Worm (Caenorhabditis elegans) whole organism, young adult: ENCODE results near the gene hsp-90.

Source experiments
- B0019.2 ChIP-seq: fragments of 200-800 bp; sonication (Bioruptor generic); conservative IDR thresholded peaks from 2 replicates; pipeline ENCODE4 v1.3.6; 2022; ENCODE audit warnings: missing genetic modification reagents, missing genetic modification characterization, missing compliant biosample characterization
- C17E4.6 ChIP-seq: fragments of 200-800 bp; sonication (Bioruptor generic); IDR thresholded peaks from 2 replicates; pipeline ENCODE4 v1.3.6; 2022; ENCODE audit warnings: missing genetic modification reagents, missing genetic modification characterization, missing compliant biosample characterization
- F39B2.1 ChIP-seq: fragments of 200-800 bp; sonication (Bioruptor generic); IDR thresholded peaks from 2 replicates; pipeline ENCODE4 v1.3.6; 2022; ENCODE audit warnings: missing genetic modification reagents, missing genetic modification characterization, missing compliant biosample characterization
- F52B5.7 ChIP-seq: sonication (generic microtip); optimal IDR thresholded peaks from 2 replicates; lab custom pipeline; 2016; ENCODE audit warnings: mild to moderate bottlenecking, missing genetic modification characterization, missing compliant biosample characterization
- F55B11.4 ChIP-seq: sonication (generic microtip); optimal IDR thresholded peaks from 2 replicates; lab custom pipeline; 2016; ENCODE audit warnings: missing compliant biosample characterization, missing genetic modification characterization, borderline replicate concordance; ENCODE audit not compliant: insufficient read depth
- K12H6.12 ChIP-seq: fragments of 200-800 bp; sonication (Bioruptor generic); optimal IDR thresholded peaks from 2 replicates; lab custom pipeline; 2018; ENCODE audit warnings: mild to moderate bottlenecking, missing genetic modification characterization, missing compliant biosample characterization
- T07F8.4 ChIP-seq: sonication (generic microtip); optimal IDR thresholded peaks from 2 replicates; lab custom pipeline; 2016; ENCODE audit warnings: mild to moderate bottlenecking, missing genetic modification characterization, moderate library complexity, missing compliant biosample characterization
- aptf-2 ChIP-seq: fragments of 200-800 bp; sonication (Bioruptor generic); conservative IDR thresholded peaks from 2 replicates; pipeline ENCODE4 v1.3.6; 2022; ENCODE audit warnings: missing genetic modification reagents, missing genetic modification characterization, missing compliant biosample characterization
- aptf-3 ChIP-seq: fragments of 200-800 bp; sonication (Bioruptor generic); IDR thresholded peaks from 2 replicates; pipeline ENCODE4 v1.3.6; 2022; ENCODE audit warnings: missing genetic modification characterization, missing compliant biosample characterization
- athp-1 ChIP-seq: sonication (generic microtip); optimal IDR thresholded peaks from 2 replicates; lab custom pipeline; 2017; ENCODE audit warnings: mild to moderate bottlenecking, missing genetic modification characterization, missing compliant biosample characterization
- attf-3 ChIP-seq: fragments of 200-800 bp; sonication (Bioruptor generic); conservative IDR thresholded peaks from 2 replicates; pipeline ENCODE4 v1.3.6; 2022; ENCODE audit warnings: missing genetic modification reagents, missing genetic modification characterization, missing compliant biosample characterization
- attf-6 ChIP-seq: fragments of 200-800 bp; sonication (Bioruptor generic); IDR thresholded peaks from 2 replicates; pipeline ENCODE4 v1.3.6; 2022; ENCODE audit warnings: missing genetic modification reagents, missing genetic modification characterization, missing compliant biosample characterization
- bed-1 ChIP-seq: fragments of 200-800 bp; sonication (Bioruptor generic); IDR thresholded peaks from 2 replicates; pipeline ENCODE4 v1.3.6; 2022; ENCODE audit warnings: missing genetic modification reagents, missing genetic modification characterization, missing compliant biosample characterization
- cebp-1 ChIP-seq, 2 experiments: fragments of 200-800 bp in 1 of 2; sonication (Bioruptor generic) in 1 of 2; sonication (generic microtip) in 1 of 2; IDR thresholded peaks in 1 of 2; optimal IDR thresholded peaks in 1 of 2; 2 replicates each; pipeline versions ENCODE4 v1.3.6 to Lab custom; 2017 to 2022; ENCODE audit warnings: missing compliant biosample characterization in 2 of 2, missing genetic modification characterization in 2 of 2, mild to moderate bottlenecking in 1 of 2, missing genetic modification reagents in 1 of 2, moderate library complexity in 1 of 2
- cebp-2 ChIP-seq: fragments of 200-800 bp; sonication (Bioruptor generic); IDR thresholded peaks from 2 replicates; pipeline ENCODE4 v1.3.6; 2022; ENCODE audit warnings: missing genetic modification characterization, missing compliant biosample characterization
- ceh-40 ChIP-seq: fragments of 200-800 bp; sonication (Bioruptor generic); IDR thresholded peaks from 2 replicates; pipeline ENCODE4 v1.3.6; 2022; ENCODE audit warnings: missing genetic modification characterization, missing compliant biosample characterization
- ceh-91 ChIP-seq: fragments of 200-800 bp; sonication (Bioruptor generic); IDR thresholded peaks from 2 replicates; pipeline ENCODE4 v1.3.6; 2022; ENCODE audit warnings: missing genetic modification reagents, missing genetic modification characterization, missing compliant biosample characterization
- chd-7 ChIP-seq: sonication (generic microtip); optimal IDR thresholded peaks from 2 replicates; lab custom pipeline; 2016; ENCODE audit warnings: mild to moderate bottlenecking, missing genetic modification characterization, moderate library complexity, missing compliant biosample characterization
- die-1 ChIP-seq: sonication (generic microtip); optimal IDR thresholded peaks from 2 replicates; lab custom pipeline; 2016; ENCODE audit warnings: missing genotype, mild to moderate bottlenecking, missing genetic modification characterization, missing compliant biosample characterization
- dox-1 ChIP-seq: fragments of 200-800 bp; sonication (Bioruptor generic); IDR thresholded peaks from 2 replicates; pipeline ENCODE4 v1.3.6; 2022; ENCODE audit warnings: missing genetic modification reagents, missing genetic modification characterization, missing compliant biosample characterization
- dpl-1 ChIP-seq: fragments of 150-350 bp; optimal IDR thresholded peaks from 2 replicates; lab custom pipeline; 2014; ENCODE audit warnings: missing biosample characterization, missing genetic modification reagents, missing genetic modification characterization
- egl-44 ChIP-seq: fragments of 200-800 bp; sonication (Bioruptor generic); IDR thresholded peaks from 2 replicates; pipeline ENCODE4 v1.3.6; 2022; ENCODE audit warnings: missing genetic modification reagents, missing genetic modification characterization, missing compliant biosample characterization
- fkh-3 ChIP-seq: sonication (generic microtip); optimal IDR thresholded peaks from 2 replicates; lab custom pipeline; 2016; ENCODE audit warnings: mild to moderate bottlenecking, missing genetic modification characterization, missing compliant biosample characterization
- him-1 ChIP-seq: sonication (generic microtip); optimal IDR thresholded peaks from 2 replicates; lab custom pipeline; 2016; ENCODE audit warnings: missing genotype, missing genetic modification reagents, missing genetic modification characterization, missing compliant biosample characterization
- hlh-12 ChIP-seq: sonication (generic microtip); optimal IDR thresholded peaks from 2 replicates; lab custom pipeline; 2016; ENCODE audit warnings: missing genetic modification characterization, missing compliant biosample characterization
- hmg-20 ChIP-seq: fragments of 200-800 bp; sonication (Bioruptor generic); IDR thresholded peaks from 2 replicates; pipeline ENCODE4 v1.3.6; 2022; ENCODE audit warnings: missing genetic modification reagents, missing genetic modification characterization, missing compliant biosample characterization
- lag-1 ChIP-seq: fragments of 200-800 bp; sonication (Bioruptor generic); IDR thresholded peaks from 2 replicates; pipeline ENCODE4 v1.3.6; 2022; ENCODE audit warnings: missing genetic modification reagents, missing genetic modification characterization, missing compliant biosample characterization
- lin-26 ChIP-seq: fragments of 200-800 bp; sonication (Bioruptor generic); IDR thresholded peaks from 2 replicates; pipeline ENCODE4 v1.3.6; 2022; ENCODE audit warnings: missing genetic modification reagents, missing genetic modification characterization, missing compliant biosample characterization
- lsy-27 ChIP-seq: sonication (generic microtip); optimal IDR thresholded peaks from 2 replicates; lab custom pipeline; 2017; ENCODE audit warnings: missing genetic modification characterization, mild to moderate bottlenecking, missing compliant biosample characterization, antibody characterized with exemption, missing genotype, borderline replicate concordance; ENCODE audit not compliant: insufficient read depth
- madf-6 ChIP-seq: fragments of 200-800 bp; sonication (Bioruptor generic); IDR thresholded peaks from 2 replicates; pipeline ENCODE4 v1.3.6; 2022; ENCODE audit warnings: missing genetic modification reagents, missing genetic modification characterization, missing compliant biosample characterization
- mcd-1 ChIP-seq: fragments of 200-800 bp; sonication (Bioruptor generic); IDR thresholded peaks from 2 replicates; pipeline ENCODE4 v1.3.6; 2022; ENCODE audit warnings: missing genetic modification reagents, missing genetic modification characterization, missing compliant biosample characterization
- mel-28 ChIP-seq: sonication (generic microtip); optimal IDR thresholded peaks from 2 replicates; lab custom pipeline; 2016; ENCODE audit warnings: borderline replicate concordance, mild to moderate bottlenecking, missing genetic modification characterization, missing compliant biosample characterization
- nfya-1 ChIP-seq: sonication (generic microtip); optimal IDR thresholded peaks from 2 replicates; lab custom pipeline; 2017; ENCODE audit warnings: antibody characterized with exemption, missing compliant biosample characterization, missing genetic modification characterization, borderline replicate concordance; ENCODE audit not compliant: insufficient read depth
- nhr-179 ChIP-seq: sonication (generic microtip); optimal IDR thresholded peaks from 2 replicates; lab custom pipeline; 2016; ENCODE audit warnings: mild to moderate bottlenecking, missing genetic modification characterization, missing compliant biosample characterization
- nhr-27 ChIP-seq: fragments of 200-800 bp; sonication (Bioruptor generic); optimal IDR thresholded peaks from 2 replicates; lab custom pipeline; 2018; ENCODE audit warnings: mild to moderate bottlenecking, missing genetic modification characterization, moderate library complexity, missing compliant biosample characterization
- rcor-1 ChIP-seq: fragments of 200-800 bp; sonication (Bioruptor generic); IDR thresholded peaks from 2 replicates; pipeline ENCODE4 v1.3.6; 2022; ENCODE audit warnings: missing genetic modification reagents, missing genetic modification characterization, missing compliant biosample characterization
- rpc-1 ChIP-seq, 2 experiments: fragments of 150-350 bp in 1 of 2; sonication (generic microtip) in 1 of 2; optimal IDR thresholded peaks; 2 replicates each; lab custom pipeline; 2014 to 2018; ENCODE audit warnings: missing biosample characterization in 1 of 2, missing genetic modification characterization in 1 of 2, missing genetic modification reagents in 1 of 2, missing genotype in 1 of 2
- snpc-4 ChIP-seq, 5 experiments: fragments of 150-350 bp in 1 of 5; sonication (generic microtip) in 4 of 5; optimal IDR thresholded peaks; 2 replicates each; lab custom pipeline; 2014 to 2018; ENCODE audit warnings: missing genetic modification characterization in 5 of 5, missing biosample characterization in 3 of 5, antibody characterized with exemption in 2 of 5, mild to moderate bottlenecking in 2 of 5, missing compliant biosample characterization in 2 of 5, missing genotype in 2 of 5, moderate library complexity in 2 of 5, missing genetic modification reagents in 1 of 5
- somi-1 ChIP-seq: fragments of 200-800 bp; sonication (Bioruptor generic); optimal IDR thresholded peaks from 2 replicates; lab custom pipeline; 2018; ENCODE audit warnings: mild to moderate bottlenecking, missing genetic modification characterization, missing compliant biosample characterization
- sptf-2 ChIP-seq: fragments of 200-800 bp; sonication (Bioruptor generic); optimal IDR thresholded peaks from 2 replicates; lab custom pipeline; 2018; ENCODE audit warnings: mild to moderate bottlenecking, missing genetic modification characterization, missing compliant biosample characterization
- tbp1 ChIP-seq: fragments of 200-800 bp; sonication (Bioruptor generic); optimal IDR thresholded peaks from 2 replicates; lab custom pipeline; 2018; ENCODE audit warnings: mild to moderate bottlenecking, missing genetic modification characterization, missing compliant biosample characterization
- tlf-1 ChIP-seq: fragments of 200-800 bp; sonication (Bioruptor generic); optimal IDR thresholded peaks from 2 replicates; lab custom pipeline; 2018; ENCODE audit warnings: mild to moderate bottlenecking, missing genetic modification characterization, missing compliant biosample characterization
- zim-3 ChIP-seq: sonication (generic microtip); optimal IDR thresholded peaks from 2 replicates; lab custom pipeline; 2017; ENCODE audit warnings: mild to moderate bottlenecking, missing genetic modification characterization, moderate library complexity, missing compliant biosample characterization
- ztf-18 ChIP-seq: sonication (generic microtip); optimal IDR thresholded peaks from 2 replicates; lab custom pipeline; 2016; ENCODE audit warnings: missing genotype, mild to moderate bottlenecking, missing genetic modification characterization, missing compliant biosample characterization
- ztf-28 ChIP-seq: fragments of 200-800 bp; sonication (Bioruptor generic); IDR thresholded peaks from 2 replicates; pipeline ENCODE4 v1.3.6; 2022; ENCODE audit warnings: missing genetic modification reagents, missing genetic modification characterization, missing compliant biosample characterization
- ztf-6 ChIP-seq: fragments of 200-800 bp; sonication (Bioruptor generic); IDR thresholded peaks from 2 replicates; pipeline ENCODE4 v1.3.6; 2022; ENCODE audit warnings: missing genetic modification reagents, missing genetic modification characterization, missing compliant biosample characterization

hsp-90 gene

DNA sequence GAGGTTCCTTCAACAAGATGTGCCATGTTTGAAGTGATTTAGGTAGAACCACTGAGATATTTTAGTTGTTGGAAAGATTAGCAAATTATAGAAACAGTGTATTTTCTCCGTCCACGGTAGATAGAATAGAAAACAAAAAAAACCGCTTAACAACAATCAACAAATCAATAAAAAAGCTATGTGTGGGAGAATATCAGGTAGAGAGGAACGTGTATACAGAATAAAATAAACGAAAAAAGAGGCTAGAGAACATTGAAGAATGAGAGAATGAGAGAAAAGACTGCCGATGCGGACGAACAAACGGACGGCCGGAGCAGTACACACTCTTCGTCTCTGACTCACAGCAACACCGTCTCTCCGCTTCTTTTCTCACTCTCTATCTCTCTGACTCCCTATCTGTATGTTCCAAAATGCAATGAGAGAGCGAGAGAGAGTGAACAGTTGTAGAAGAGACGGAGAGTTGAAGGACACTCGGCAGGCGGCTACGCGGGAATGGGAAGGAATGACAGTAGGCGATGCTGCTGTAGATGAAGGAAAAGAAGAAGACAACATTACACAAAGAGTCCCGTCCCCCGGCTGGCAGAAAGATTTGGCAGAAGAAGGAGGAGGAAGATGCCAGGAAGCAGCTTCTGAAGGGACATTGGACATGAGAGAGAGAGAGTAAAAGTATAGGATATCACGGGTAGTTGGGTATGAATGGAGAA lies 12.0 kb downstream of the hsp-90 start, which contains the start of gene unc-112 (continued):
- no peak for TF ChIP-seq sptf-2 (GFP tag; lab: Kevin White, UChicago)
- no peak for TF ChIP-seq ztf-6 (GFP tag; lab: Robert Waterston, UW)
- TF ChIP-seq fkh-3 (tag; lab: Kevin White, UChicago): no peak
- no peak for TF ChIP-seq nfya-1 (tag; lab: Kevin White, UChicago)
- peak; percentile 84 for TF ChIP-seq K12H6.12 (tag; lab: Kevin White, UChicago)
- TF ChIP-seq egl-44 (GFP tag; lab: Robert Waterston, UW): 0 out of 2 replicates have a peak, but pooled peaks have one; percentile 12
- no peak for TF ChIP-seq athp-1 (tag; lab: Kevin White, UChicago)
- no peak for TF ChIP-seq ceh-40
- TF ChIP-seq lsy-27 (tag; lab: Kevin White, UChicago): no peak
- TF ChIP-seq madf-6 (GFP tag; lab: Robert Waterston, UW): no peak
- TF ChIP-seq cebp-2 (GFP tag; lab: Robert Waterston, UW): no peak
- no peak for TF ChIP-seq F39B2.1 (GFP tag; lab: Robert Waterston, UW)
- no peak for TF ChIP-seq bed-1 (GFP tag; lab: Robert Waterston, UW)
- no peak for TF ChIP-seq chd-7 (tag; lab: Kevin White, UChicago)
- TF ChIP-seq lag-1 (GFP tag; lab: Robert Waterston, UW): no peak
- TF ChIP-seq hmg-20 (GFP tag; lab: Robert Waterston, UW): peak; percentile 59; the same call in 1 of the 2 replicates
- TF ChIP-seq him-1 (tag; lab: Kevin White, UChicago): no peak
- TF ChIP-seq die-1: no peak
- no peak for TF ChIP-seq aptf-3
- TF ChIP-seq aptf-2 (GFP tag; lab: Robert Waterston, UW): no peak
- no peak for TF ChIP-seq nhr-179 (tag; lab: Kevin White, UChicago)
- TF ChIP-seq somi-1: peak; percentile 25
- TF ChIP-seq F52B5.7 (tag; lab: Kevin White, UChicago): no peak
- no peak for TF ChIP-seq T07F8.4
- no peak for TF ChIP-seq ceh-91 (GFP tag; lab: Robert Waterston, UW)
- TF ChIP-seq dox-1 (GFP tag; lab: Robert Waterston, UW): peak; percentile 90
- TF ChIP-seq hlh-12 (tag; lab: Kevin White, UChicago): no peak
- no peak for TF ChIP-seq rpc-1 (optimal IDR thresholded peaks at IDR 0.05; lab: Kevin White, UChicago)
- TF ChIP-seq rpc-1 (tag; optimal IDR thresholded peaks at IDR 0.05; lab: Kevin White, UChicago): no peak
- TF ChIP-seq cebp-1 (GFP tag; IDR thresholded peaks at IDR 0.05; lab: Robert Waterston, UW): no peak
- peak; percentile 73 for TF ChIP-seq cebp-1 (tag; optimal IDR thresholded peaks at IDR 0.05; lab: Kevin White, UChicago)
- TF ChIP-seq tbp1: peak; percentile 32
- no peak for TF ChIP-seq zim-3 (tag; lab: Kevin White, UChicago)
- TF ChIP-seq F55B11.4: no peak
- TF ChIP-seq attf-6: no peak
- TF ChIP-seq C17E4.6: 0 out of 2 replicates have a peak, but pooled peaks have one; percentile 20
- no peak for TF ChIP-seq nhr-27
- no peak for TF ChIP-seq B0019.2 (GFP tag; lab: Robert Waterston, UW)
- TF ChIP-seq mel-28 (tag; lab: Kevin White, UChicago): no peak
- TF ChIP-seq attf-3 (GFP tag; lab: Robert Waterston, UW): no peak
- TF ChIP-seq tlf-1 (GFP tag; lab: Kevin White, UChicago): no peak
- TF ChIP-seq mcd-1 (GFP tag; lab: Robert Waterston, UW): peak; percentile 76
- peak; percentile 46 for TF ChIP-seq snpc-4 (GFP tag; optimal IDR thresholded peaks at IDR 0.05; lab: Kevin White, UChicago)
- peak; percentile 31 to 76 (median 56) for TF ChIP-seq snpc-4 (tag; optimal IDR thresholded peaks at IDR 0.05; lab: Kevin White, UChicago)
- TF ChIP-seq lin-26 (GFP tag; lab: Robert Waterston, UW): no peak
- peak; percentile 48 for TF ChIP-seq ztf-18 (tag; lab: Kevin White, UChicago)
- TF ChIP-seq rcor-1 (GFP tag; lab: Robert Waterston, UW): peak; percentile 37; the same call in 1 of the 2 replicates
- no peak for TF ChIP-seq ztf-28 (GFP tag; lab: Robert Waterston, UW)
- TF ChIP-seq dpl-1 (GFP tag; lab: Kevin White, UChicago): no peak
